Fruit fly (Drosophila melanogaster): ENCODE data around the gene CG1835.

The CG1835 gene

dm6 chrX:20656535-20657350, 5.0 kb upstream of the CG1835 start, which contains the start of gene Cyp6v1 (continued):
- no peak for TF ChIP-seq CG12769 (tag; optimal IDR thresholded peaks at IDR 0.05)

DNA sequence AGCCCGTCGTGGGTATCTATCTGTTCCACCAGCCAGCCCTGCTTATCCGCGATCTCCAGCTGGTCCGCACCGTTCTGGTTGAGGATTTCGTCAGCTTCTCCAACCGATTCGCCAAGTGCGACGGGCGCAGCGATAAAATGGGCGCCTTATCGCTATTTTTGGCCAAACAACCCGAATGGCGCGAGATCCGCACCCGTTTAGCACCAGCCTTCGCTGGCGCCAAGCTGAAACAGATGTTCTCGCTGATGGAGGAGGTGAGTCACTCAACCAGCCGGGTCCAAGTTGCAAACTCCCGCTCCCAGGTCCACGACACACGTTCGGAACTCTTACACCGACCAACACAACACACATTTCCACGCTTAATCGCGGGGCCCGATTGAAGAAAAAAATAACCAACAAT, 3.1 kb upstream of the CG1835 start:
- TF ChIP-seq CG10321 (GFP tag; IDR thresholded peaks at IDR 0.05), result no peak
- TF ChIP-seq CG1024 (GFP tag; IDR thresholded peaks at IDR 0.05), result no peak
- TF ChIP-seq Mes4 (GFP tag; optimal IDR thresholded peaks at IDR 0.05), result no peak
- peak; percentile 27; the same call in 1 of the 2 replicates for TF ChIP-seq slbo (GFP tag; IDR thresholded peaks at IDR 0.05)
- no peak for TF ChIP-seq CG5180 (GFP tag; optimal IDR thresholded peaks at IDR 0.05)
- 0 out of 2 replicates have a peak, but pooled peaks have one; percentile 16 for TF ChIP-seq lmd (GFP tag; IDR thresholded peaks at IDR 0.05)
- TF ChIP-seq CG10959 (GFP tag; IDR thresholded peaks at IDR 0.05), result no peak
- no peak for TF ChIP-seq emc (GFP tag; optimal IDR thresholded peaks at IDR 0.05)
- peak; percentile 23; the same call in 1 of the 2 replicates for TF ChIP-seq NFAT (GFP tag; IDR thresholded peaks at IDR 0.05)
- TF ChIP-seq Hey (tag; optimal IDR thresholded peaks at IDR 0.05), result no peak
- TF ChIP-seq Myb (GFP tag; optimal IDR thresholded peaks at IDR 0.05), result no peak
- TF ChIP-seq z (GFP tag; IDR thresholded peaks at IDR 0.05), result no peak
- TF ChIP-seq al (GFP tag; IDR thresholded peaks at IDR 0.05), result no peak
- TF ChIP-seq CG13296 (GFP tag; optimal IDR thresholded peaks at IDR 0.05), result no peak
- TF ChIP-seq CG9932 (GFP tag; IDR thresholded peaks at IDR 0.05), result peak; percentile 57; the same call in 1 of the 2 replicates
- TF ChIP-seq ac (GFP tag; optimal IDR thresholded peaks at IDR 0.05), result no peak
- peak; percentile 58 for TF ChIP-seq GATAe (GFP tag; conservative IDR thresholded peaks at IDR 0.05)
- no peak for TF ChIP-seq CG18262 (tag; optimal IDR thresholded peaks at IDR 0.05)
- TF ChIP-seq Nf-YC (tag; optimal IDR thresholded peaks at IDR 0.05), result no peak
- TF ChIP-seq tin (GFP tag; optimal IDR thresholded peaks at IDR 0.05), result no peak
- peak; percentile 50 for TF ChIP-seq Med (GFP tag)
- TF ChIP-seq fd102C (GFP tag; optimal IDR thresholded peaks at IDR 0.05), result no peak
- peak; percentile 41 for TF ChIP-seq sug (tag; optimal IDR thresholded peaks at IDR 0.05)
- peak; percentile 25 for TF ChIP-seq CG12769 (tag; optimal IDR thresholded peaks at IDR 0.05)
- TF ChIP-seq CG15601 (tag; optimal IDR thresholded peaks at IDR 0.05), result no peak
- no peak for TF ChIP-seq CG4617 (GFP tag; optimal IDR thresholded peaks at IDR 0.05; ENCODE audit: borderline replicate concordance)
- TF ChIP-seq inv (GFP tag; IDR thresholded peaks at IDR 0.05; ENCODE audit: partially characterized antibody), result peak; percentile 25; the same call in 1 of the 2 replicates
- TF ChIP-seq Bgb (GFP tag; IDR thresholded peaks at IDR 0.05; ENCODE audit: partially characterized antibody), result peak; percentile 39; the same call in 1 of the 2 replicates
- TF ChIP-seq ham (GFP tag; IDR thresholded peaks at IDR 0.05), result no peak
- TF ChIP-seq Camta (GFP tag; optimal IDR thresholded peaks at IDR 0.05), result no peak
- TF ChIP-seq Rfx (GFP tag; IDR thresholded peaks at IDR 0.05), result peak; percentile 51; the same call in 1 of the 2 replicates
- no peak for TF ChIP-seq Sry-δ (GFP tag; optimal IDR thresholded peaks at IDR 0.05)
- TF ChIP-seq ems (GFP tag; optimal IDR thresholded peaks at IDR 0.05), result no peak
- TF ChIP-seq onecut (GFP tag; IDR thresholded peaks at IDR 0.05), result no peak
- TF ChIP-seq CG6654 (GFP tag; optimal IDR thresholded peaks at IDR 0.05), result no peak
- no peak for TF ChIP-seq CG6683 (GFP tag; optimal IDR thresholded peaks at IDR 0.05)
- no peak for TF ChIP-seq Spps (tag; optimal IDR thresholded peaks at IDR 0.05)
- TF ChIP-seq CG14710 (tag; optimal IDR thresholded peaks at IDR 0.05), result no peak
- no peak for TF ChIP-seq dimm (GFP tag; IDR thresholded peaks at IDR 0.05)
- no peak for TF ChIP-seq Bteb2 (GFP tag; optimal IDR thresholded peaks at IDR 0.05)
- TF ChIP-seq pho (GFP tag; optimal IDR thresholded peaks at IDR 0.05), result no peak
- no peak for TF ChIP-seq CG31224 (GFP tag; IDR thresholded peaks at IDR 0.05)
- TF ChIP-seq CG4707 (GFP tag; optimal IDR thresholded peaks at IDR 0.05), result no peak
- TF ChIP-seq sob (GFP tag; IDR thresholded peaks at IDR 0.05), result 0 out of 2 replicates have a peak, but pooled peaks have one; percentile 28
- TF ChIP-seq CG1602 (GFP tag; optimal IDR thresholded peaks at IDR 0.05), result no peak
- no peak for TF ChIP-seq CG9797 (GFP tag; optimal IDR thresholded peaks at IDR 0.05)
- no peak for TF ChIP-seq CG15269 (tag; optimal IDR thresholded peaks at IDR 0.05)
